Fruit fly (Drosophila melanogaster) whole organism, embryonic: ENCODE data around the gene ATPsyngamma.

Source experiments
- Abd-B ChIP-seq: fragments of 200-800 bp; sonication (Bioruptor generic); optimal IDR thresholded peaks from 2 replicates; lab custom pipeline; 2018; ENCODE audit warnings: missing biosample characterization, mild to moderate bottlenecking, missing genetic modification characterization, moderate library complexity
- CG10321 ChIP-seq: fragments of 200-800 bp; sonication (Bioruptor generic); IDR thresholded peaks from 2 replicates; pipeline ENCODE4 v1.3.6; 2022; ENCODE audit warnings: missing biosample characterization, missing genetic modification characterization
- CG10979 ChIP-seq: fragments of 200-800 bp; sonication (Bioruptor generic); optimal IDR thresholded peaks from 2 replicates; lab custom pipeline; 2018; ENCODE audit warnings: missing biosample characterization, mild to moderate bottlenecking, missing genetic modification characterization, moderate library complexity
- CG1233 ChIP-seq: fragments of 200-800 bp; sonication (Bioruptor generic); optimal IDR thresholded peaks from 4 replicates; lab custom pipeline; 2018; ENCODE audit warnings: missing biosample characterization, mild to moderate bottlenecking, missing genetic modification characterization
- CG12391 ChIP-seq: fragments of 200-800 bp; sonication (Bioruptor generic); optimal IDR thresholded peaks from 3 replicates; lab custom pipeline; 2018; ENCODE audit warnings: missing biosample characterization, mild to moderate bottlenecking, missing genetic modification characterization, moderate library complexity
- CG13287 ChIP-seq: fragments of 200-800 bp; sonication (Bioruptor generic); IDR thresholded peaks from 2 replicates; pipeline ENCODE4 v1.3.6; 2022; ENCODE audit warnings: missing biosample characterization, missing genetic modification characterization; ENCODE audit not compliant: partially characterized antibody
- CG1647 ChIP-seq: fragments of 200-800 bp; sonication (Bioruptor generic); optimal IDR thresholded peaks from 3 replicates; lab custom pipeline; 2016; ENCODE audit warnings: missing biosample characterization, missing genetic modification characterization
- CG1792 ChIP-seq: fragments of 200-800 bp; sonication (Bioruptor generic); optimal IDR thresholded peaks from 2 replicates; lab custom pipeline; 2016; ENCODE audit warnings: missing biosample characterization, missing genetic modification characterization
- CG2116 ChIP-seq: fragments of 200-800 bp; sonication (Bioruptor generic); optimal IDR thresholded peaks from 3 replicates; lab custom pipeline; 2018; ENCODE audit warnings: missing biosample characterization, mild to moderate bottlenecking, missing genetic modification characterization
- CG30020 ChIP-seq: fragments of 200-800 bp; optimal IDR thresholded peaks from 2 replicates; lab custom pipeline; 2019; ENCODE audit warnings: missing biosample characterization, mild to moderate bottlenecking, missing genetic modification characterization, moderate library complexity
- CG3163 ChIP-seq: fragments of 200-800 bp; sonication (Bioruptor generic); optimal IDR thresholded peaks from 3 replicates; lab custom pipeline; 2016; ENCODE audit warnings: missing biosample characterization, missing genetic modification characterization
- CG3407 ChIP-seq: fragments of 200-800 bp; sonication (Bioruptor generic); optimal IDR thresholded peaks from 2 replicates; lab custom pipeline; 2018; ENCODE audit warnings: missing biosample characterization, mild to moderate bottlenecking, missing genetic modification characterization
- CG3726 ChIP-seq: fragments of 200-800 bp; sonication (Bioruptor generic); IDR thresholded peaks from 3 replicates; pipeline ENCODE4, ENCODE4 v1.3.6; 2022; ENCODE audit warnings: missing biosample characterization, missing genetic modification characterization
- CG42726 ChIP-seq: fragments of 200-800 bp; sonication (Bioruptor generic); IDR thresholded peaks from 2 replicates; pipeline ENCODE4 v1.3.6; 2022; ENCODE audit warnings: missing biosample characterization, missing genetic modification characterization; ENCODE audit not compliant: partially characterized antibody
- CG4617 ChIP-seq: fragments of 200-800 bp; sonication (Bioruptor generic); optimal IDR thresholded peaks from 3 replicates; lab custom pipeline; 2016; ENCODE audit warnings: missing biosample characterization, missing genetic modification characterization, borderline replicate concordance
- CG4854 ChIP-seq: fragments of 200-800 bp; sonication (Bioruptor generic); optimal IDR thresholded peaks from 2 replicates; lab custom pipeline; 2016; ENCODE audit warnings: missing biosample characterization, missing genetic modification characterization, inconsistent platforms
- CG9817 ChIP-seq: fragments of 200-800 bp; sonication (Bioruptor generic); optimal IDR thresholded peaks from 2 replicates; lab custom pipeline; 2018; ENCODE audit warnings: missing biosample characterization, mild to moderate bottlenecking, missing genetic modification characterization, moderate library complexity
- Drgx ChIP-seq: fragments of 200-800 bp; sonication (Bioruptor generic); IDR thresholded peaks from 2 replicates; pipeline ENCODE4 v1.3.6; 2022; ENCODE audit warnings: missing biosample characterization, missing genetic modification characterization
- Fer2 ChIP-seq: fragments of 200-800 bp; sonication (Bioruptor generic); optimal IDR thresholded peaks from 2 replicates; lab custom pipeline; 2018; ENCODE audit warnings: missing biosample characterization, mild to moderate bottlenecking, missing genetic modification characterization, moderate library complexity
- Hand ChIP-seq: fragments of 200-800 bp; sonication (Bioruptor generic); optimal IDR thresholded peaks from 2 replicates; lab custom pipeline; 2017; ENCODE audit warnings: mild to moderate bottlenecking, missing biosample characterization, missing genetic modification reagents, missing genetic modification characterization
- Hmx ChIP-seq: fragments of 200-800 bp; sonication (Bioruptor generic); optimal IDR thresholded peaks from 2 replicates; lab custom pipeline; 2016; ENCODE audit warnings: missing biosample characterization, missing genetic modification characterization
- MBD-R2 ChIP-seq: fragments of 200-800 bp; sonication (Bioruptor generic); IDR thresholded peaks from 2 replicates; pipeline ENCODE4 v1.3.6; 2022; ENCODE audit warnings: missing biosample characterization, missing genetic modification characterization
- Meics ChIP-seq: fragments of 200-800 bp; sonication (Bioruptor generic); optimal IDR thresholded peaks from 2 replicates; lab custom pipeline; 2017; ENCODE audit warnings: missing biosample characterization, mild to moderate bottlenecking, missing genetic modification characterization
- Nf-YB ChIP-seq: fragments of 200-800 bp; sonication (Bioruptor generic); optimal IDR thresholded peaks from 3 replicates; lab custom pipeline; 2019; ENCODE audit warnings: missing biosample characterization, mild to moderate bottlenecking, missing genetic modification characterization, moderate library complexity
- Oli ChIP-seq: fragments of 200-800 bp; sonication (Bioruptor generic); optimal IDR thresholded peaks from 2 replicates; lab custom pipeline; 2018; ENCODE audit warnings: missing biosample characterization, mild to moderate bottlenecking, missing genetic modification characterization, moderate library complexity
- Ravus ChIP-seq: fragments of 200-800 bp; sonication (Bioruptor generic); IDR thresholded peaks from 2 replicates; pipeline ENCODE4 v1.3.6; 2022; ENCODE audit warnings: missing biosample characterization, missing genetic modification characterization
- Scr ChIP-seq: fragments of 200-800 bp; sonication (Bioruptor generic); IDR thresholded peaks from 2 replicates; pipeline ENCODE4 v1.3.6; 2022; ENCODE audit warnings: missing biosample characterization, missing genetic modification characterization; ENCODE audit not compliant: partially characterized antibody
- Taf1 ChIP-seq: fragments of 200-800 bp; sonication (Bioruptor generic); IDR thresholded peaks from 2 replicates; pipeline ENCODE4 v1.3.6; 2022; ENCODE audit warnings: missing biosample characterization, missing genetic modification characterization
- Xbp1 ChIP-seq: fragments of 200-800 bp; sonication (Bioruptor generic); optimal IDR thresholded peaks from 3 replicates; lab custom pipeline; 2016; ENCODE audit warnings: missing biosample characterization, mild to moderate bottlenecking, missing genetic modification characterization
- bcd ChIP-seq: fragments of 200-800 bp; sonication (Bioruptor generic); optimal IDR thresholded peaks from 2 replicates; lab custom pipeline; 2017; ENCODE audit warnings: missing biosample characterization, mild to moderate bottlenecking, missing genetic modification characterization
- bsh ChIP-seq, 2 experiments: fragments of 200-800 bp; sonication (Bioruptor generic); optimal IDR thresholded peaks; 2 replicates each; lab custom pipeline; 2017 to 2018; ENCODE audit warnings: mild to moderate bottlenecking in 2 of 2, missing biosample characterization in 2 of 2, missing genetic modification characterization in 2 of 2, moderate library complexity in 1 of 2
- cwo ChIP-seq: fragments of 200-800 bp; sonication (Bioruptor generic); optimal IDR thresholded peaks from 3 replicates; lab custom pipeline; 2017; ENCODE audit warnings: missing biosample characterization, missing genetic modification characterization, mild to moderate bottlenecking, moderate library complexity, missing genetic modification reagents
- dan ChIP-seq: fragments of 200-800 bp; sonication (Bioruptor generic); IDR thresholded peaks from 2 replicates; pipeline ENCODE4 v1.3.6; 2022; ENCODE audit warnings: missing biosample characterization, missing genetic modification characterization
- disco-r ChIP-seq: fragments of 200-800 bp; sonication (Bioruptor generic); optimal IDR thresholded peaks from 2 replicates; lab custom pipeline; 2016; ENCODE audit warnings: missing biosample characterization, missing genetic modification characterization
- en ChIP-seq: fragments of 200-800 bp; sonication (Bioruptor generic); optimal IDR thresholded peaks from 2 replicates; lab custom pipeline; 2016; ENCODE audit warnings: missing biosample characterization, missing genetic modification characterization
- exex ChIP-seq: fragments of 200-800 bp; sonication (Bioruptor generic); optimal IDR thresholded peaks from 4 replicates; lab custom pipeline; 2018; ENCODE audit warnings: missing biosample characterization, mild to moderate bottlenecking, missing genetic modification characterization, moderate library complexity
- eyg ChIP-seq: fragments of 200-800 bp; sonication (Bioruptor generic); optimal IDR thresholded peaks from 3 replicates; lab custom pipeline; 2016; ENCODE audit warnings: missing biosample characterization, missing genetic modification characterization
- gcm2 ChIP-seq: fragments of 200-800 bp; sonication (Bioruptor generic); optimal IDR thresholded peaks from 2 replicates; lab custom pipeline; 2016; ENCODE audit warnings: missing biosample characterization, missing genetic modification characterization
- grau ChIP-seq: fragments of 200-800 bp; optimal IDR thresholded peaks from 3 replicates; lab custom pipeline; 2019; ENCODE audit warnings: missing biosample characterization, mild to moderate bottlenecking, missing genetic modification characterization, moderate library complexity
- knrl ChIP-seq: fragments of 200-800 bp; sonication (Bioruptor generic); IDR thresholded peaks from 3 replicates; pipeline ENCODE4 v1.3.6; 2022; ENCODE audit warnings: missing biosample characterization, missing genetic modification characterization; ENCODE audit not compliant: partially characterized antibody
- peb ChIP-seq: fragments of 200-800 bp; sonication (Bioruptor generic); IDR thresholded peaks from 2 replicates; pipeline ENCODE4 v1.3.6; 2022; ENCODE audit warnings: missing biosample characterization, missing genetic modification characterization
- pho ChIP-seq: fragments of 200-800 bp; sonication (Bioruptor generic); optimal IDR thresholded peaks from 2 replicates; lab custom pipeline; 2016; ENCODE audit warnings: missing biosample characterization, missing genetic modification characterization
- sd ChIP-seq: fragments of 200-800 bp; sonication (Bioruptor generic); optimal IDR thresholded peaks from 3 replicates; lab custom pipeline; 2018; ENCODE audit warnings: missing biosample characterization, mild to moderate bottlenecking, missing genetic modification characterization, moderate library complexity
- sens-2 ChIP-seq: fragments of 200-800 bp; sonication (Bioruptor generic); IDR thresholded peaks from 2 replicates; pipeline ENCODE4 v1.3.6; 2022; ENCODE audit warnings: missing biosample characterization, missing genetic modification characterization
- shn ChIP-seq: fragments of 200-800 bp; sonication (Bioruptor generic); optimal IDR thresholded peaks from 3 replicates; lab custom pipeline; 2016; ENCODE audit warnings: missing biosample characterization, missing genetic modification characterization
- slp2 ChIP-seq: fragments of 200-800 bp; sonication (Bioruptor generic); optimal IDR thresholded peaks from 2 replicates; lab custom pipeline; 2016; ENCODE audit warnings: missing biosample characterization, missing genetic modification characterization
- stc ChIP-seq: fragments of 200-800 bp; sonication (Bioruptor generic); IDR thresholded peaks from 2 replicates; pipeline ENCODE4 v1.3.6; 2022; ENCODE audit warnings: missing biosample characterization, missing genetic modification characterization
- stwl ChIP-seq: fragments of 200-800 bp; sonication (Bioruptor generic); optimal IDR thresholded peaks from 3 replicates; lab custom pipeline; 2018; ENCODE audit warnings: missing biosample characterization, mild to moderate bottlenecking, missing genetic modification characterization, moderate library complexity
- unc-4 ChIP-seq: fragments of 200-800 bp; sonication (Bioruptor generic); IDR thresholded peaks from 2 replicates; pipeline ENCODE4 v1.3.6; 2022; ENCODE audit warnings: missing biosample characterization, missing genetic modification characterization; ENCODE audit not compliant: partially characterized antibody
- wek ChIP-seq: fragments of 200-800 bp; sonication (Bioruptor generic); optimal IDR thresholded peaks from 3 replicates; lab custom pipeline; 2018; ENCODE audit warnings: missing biosample characterization, mild to moderate bottlenecking, missing genetic modification characterization, moderate library complexity

The ATPsyngamma gene

DNA sequence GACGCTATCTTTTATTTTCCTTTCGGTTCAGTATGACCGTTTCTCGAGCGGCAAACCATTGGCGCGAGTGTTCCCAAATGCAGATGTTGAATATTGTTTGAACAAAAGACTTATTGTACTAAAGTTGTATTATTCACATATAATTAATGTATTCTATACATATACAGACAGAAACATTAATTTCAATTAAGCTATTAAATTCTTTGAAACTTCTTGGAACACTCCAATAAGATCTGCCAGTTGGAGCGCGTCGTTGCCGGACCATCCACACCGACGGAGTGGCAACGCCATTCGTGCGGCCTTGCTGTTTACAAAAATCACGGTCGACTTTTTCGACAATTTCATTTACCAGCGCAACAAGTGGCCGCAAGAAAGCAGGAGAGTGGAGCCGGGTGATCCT lies 3.9 kb downstream of the ATPsyngamma start, which contains the start of the genes Wdr24 and IntS11 (continued):
- TF ChIP-seq wek (GFP tag; lab: Kevin White, UChicago) (peak; percentile 22), exex (tag; lab: Kevin White, UChicago) (peak; percentile 60), grau (peak; percentile 90), Hand (GFP tag; lab: Kevin White, UChicago) (peak; percentile 49), cwo (GFP tag; lab: Kevin White, UChicago) (peak; percentile 62), eyg (no peak), gcm2 (GFP tag; lab: Kevin White, UChicago) (peak; percentile 4), CG1792 (GFP tag; lab: Kevin White, UChicago) (peak; percentile 43), knrl (GFP tag; lab: Robert Waterston, UW) (no peak; the same call in 2 of the 3 replicates), CG3407 (no peak), MBD-R2 (GFP tag; lab: Robert Waterston, UW) (peak; percentile 98), CG13287 (GFP tag; lab: Robert Waterston, UW) (peak; percentile 64; the same call in 1 of the 2 replicates), Xbp1 (GFP tag; lab: Kevin White, UChicago) (peak; percentile 84), CG1233 (GFP tag; lab: Kevin White, UChicago) (peak; percentile 83), CG9817 (tag; lab: Kevin White, UChicago) (peak; percentile 93), Meics (GFP tag; lab: Kevin White, UChicago) (peak; percentile 82), CG42726 (GFP tag; lab: Robert Waterston, UW) (no peak), Taf1 (GFP tag; lab: Robert Waterston, UW) (peak; percentile 86), CG1647 (GFP tag; lab: Kevin White, UChicago) (peak; percentile 64), sens-2 (GFP tag; lab: Robert Waterston, UW) (0 out of 2 replicates have a peak, but pooled peaks have one; percentile 27), CG30020 (tag; lab: Kevin White, UChicago) (peak; percentile 45), Ravus (peak; percentile 68), sd (tag; lab: Kevin White, UChicago) (no peak), stc (GFP tag; lab: Robert Waterston, UW) (peak; percentile 87), Scr (GFP tag; lab: Robert Waterston, UW) (peak; percentile 51), shn (GFP tag; lab: Kevin White, UChicago) (peak; percentile 77), CG3726 (GFP tag; lab: Robert Waterston, UW) (peak; percentile 85; the same call in 2 of the 3 replicates), pho (GFP tag; lab: Kevin White, UChicago) (peak; percentile 82), bsh (GFP tag; optimal IDR thresholded peaks at IDR 0.05; lab: Kevin White, UChicago) (peak; percentile 70 to 72), unc-4 (peak; percentile 30; the same call in 1 of the 2 replicates), CG10321 (GFP tag; lab: Robert Waterston, UW) (no peak), slp2 (GFP tag; lab: Kevin White, UChicago) (peak; percentile 47), CG3163 (no peak), Abd-B (peak; percentile 95), bcd (GFP tag; lab: Kevin White, UChicago) (peak; percentile 87), Hmx (no peak), peb (GFP tag; lab: Robert Waterston, UW) (peak; percentile 71), CG12391 (peak; percentile 84), CG4854 (peak; percentile 58), en (no peak), Fer2 (tag; lab: Kevin White, UChicago) (peak; percentile 80), CG2116 (GFP tag; lab: Kevin White, UChicago) (peak; percentile 81), CG10979 (peak; percentile 54), Drgx (GFP tag; lab: Robert Waterston, UW) (peak; percentile 97), Oli (peak; percentile 70), CG4617 (GFP tag; lab: Kevin White, UChicago) (peak; percentile 91), disco-r (GFP tag; lab: Kevin White, UChicago) (peak; percentile 7), stwl (tag; lab: Kevin White, UChicago) (peak; percentile 65), dan (GFP tag; lab: Robert Waterston, UW) (no peak), Nf-YB (GFP tag; lab: Kevin White, UChicago) (peak; percentile 44)
